Fruit fly (Drosophila melanogaster): ENCODE measurements around the gene CG2519.

The CG2519 gene

dm6 chr3R:5550452-5550851 is 2.9 kb upstream of the CG2519 start (continued):
- TF ChIP-seq CG8089 (GFP tag; optimal IDR thresholded peaks at IDR 0.05) (no peak), onecut (GFP tag; IDR thresholded peaks at IDR 0.05) (no peak), BEAF-32 (GFP tag; optimal IDR thresholded peaks at IDR 0.05) (peak; percentile 70), CG4854 (GFP tag; optimal IDR thresholded peaks at IDR 0.05) (no peak), so (GFP tag; IDR thresholded peaks at IDR 0.05) (no peak), CG3838 (GFP tag; optimal IDR thresholded peaks at IDR 0.05) (no peak), CG2678 (tag; optimal IDR thresholded peaks at IDR 0.05) (no peak), bbx (GFP tag; IDR thresholded peaks at IDR 0.05; ENCODE audit: partially characterized antibody) (peak; percentile 70), cg (GFP tag; optimal IDR thresholded peaks at IDR 0.05) (no peak), CG13424 (tag; optimal IDR thresholded peaks at IDR 0.05) (no peak), CG10431 (GFP tag; optimal IDR thresholded peaks at IDR 0.05) (no peak), Awh (GFP tag; IDR thresholded peaks at IDR 0.05) (no peak), Pdp1 (GFP tag; optimal IDR thresholded peaks at IDR 0.05) (no peak), gsb (GFP tag; IDR thresholded peaks at IDR 0.05) (no peak), CG7928 (GFP tag; optimal IDR thresholded peaks at IDR 0.05) (no peak), dati (GFP tag; IDR thresholded peaks at IDR 0.05) (no peak), CG6854 (GFP tag; optimal IDR thresholded peaks at IDR 0.05) (no peak), CG13123 (GFP tag; optimal IDR thresholded peaks at IDR 0.05) (no peak), eyg (GFP tag; optimal IDR thresholded peaks at IDR 0.05) (no peak), gem (tag; optimal IDR thresholded peaks at IDR 0.05) (no peak), Nf-YA (GFP tag; IDR thresholded peaks at IDR 0.05) (no peak), CG33213 (GFP tag; optimal IDR thresholded peaks at IDR 0.05) (no peak), H2.0 (GFP tag; IDR thresholded peaks at IDR 0.05) (no peak), CTCF (GFP tag; optimal IDR thresholded peaks at IDR 0.05) (no peak), mirr (GFP tag; optimal IDR thresholded peaks at IDR 0.05) (no peak), CG1024 (GFP tag; IDR thresholded peaks at IDR 0.05) (no peak), Sin3A (optimal IDR thresholded peaks at IDR 0.05) (peak; percentile 16), hbn (GFP tag; IDR thresholded peaks at IDR 0.05; ENCODE audit: partially characterized antibody) (peak; percentile 53), CG3065 (GFP tag; optimal IDR thresholded peaks at IDR 0.05) (no peak), Dll (GFP tag; IDR thresholded peaks at IDR 0.05; ENCODE audit: partially characterized antibody) (peak; percentile 72), sens (GFP tag) (peak; percentile 62), disco-r (GFP tag; optimal IDR thresholded peaks at IDR 0.05) (no peak), NC2α (GFP tag; optimal IDR thresholded peaks at IDR 0.05) (no peak), Dip2 (GFP tag; IDR thresholded peaks at IDR 0.05) (no peak), CG1603 (tag; optimal IDR thresholded peaks at IDR 0.05) (peak; percentile 52), CG2875 (GFP tag; optimal IDR thresholded peaks at IDR 0.05) (no peak), CG6654 (GFP tag; optimal IDR thresholded peaks at IDR 0.05) (no peak), CG34376 (GFP tag; optimal IDR thresholded peaks at IDR 0.05) (no peak), tna (GFP tag; IDR thresholded peaks at IDR 0.05; ENCODE audit: partially characterized antibody) (peak; percentile 63), CG12769 (tag; optimal IDR thresholded peaks at IDR 0.05) (no peak), CG34224 (GFP tag; IDR thresholded peaks at IDR 0.05; ENCODE audit: partially characterized antibody) (peak; percentile 69), B-H2 (GFP tag; optimal IDR thresholded peaks at IDR 0.05) (no peak), nerfin-1 (tag; optimal IDR thresholded peaks at IDR 0.05) (no peak), CG18764 (GFP tag; optimal IDR thresholded peaks at IDR 0.05) (no peak), trem (tag; optimal IDR thresholded peaks at IDR 0.05) (peak; percentile 35), ind (GFP tag; optimal IDR thresholded peaks at IDR 0.05) (no peak), unpg (GFP tag; optimal IDR thresholded peaks at IDR 0.05) (no peak), CG17361 (GFP tag; IDR thresholded peaks at IDR 0.05) (no peak), CG15696 (tag; optimal IDR thresholded peaks at IDR 0.05) (no peak), nom (GFP tag; optimal IDR thresholded peaks at IDR 0.05) (no peak), grn (GFP tag; optimal IDR thresholded peaks at IDR 0.05) (no peak), Gug (GFP tag; IDR thresholded peaks at IDR 0.05) (no peak), slou (GFP tag; optimal IDR thresholded peaks at IDR 0.05) (no peak)

All from whole organism, embryonic.